Worm (Caenorhabditis elegans) whole organism, late embryonic: ENCODE measurements around the gene mdt-11.
"Not testable (repeated sequence)": the region's sequence is repeated elsewhere in the genome, so short reads cannot be mapped to it uniquely, and the experiment has no call there.

Experiments
- ahr-1 ChIP-seq: sonication (generic microtip); optimal IDR thresholded peaks from 2 replicates; lab custom pipeline; 2016; ENCODE audit warnings: missing genetic modification characterization, missing compliant biosample characterization
- ceh-14 ChIP-seq: sonication (generic microtip); optimal IDR thresholded peaks from 2 replicates; lab custom pipeline; 2016; ENCODE audit warnings: missing genotype, missing genetic modification characterization, missing compliant biosample characterization
- ets-4 ChIP-seq: sonication (generic microtip); optimal IDR thresholded peaks from 2 replicates; lab custom pipeline; 2016; ENCODE audit warnings: missing genetic modification characterization, missing compliant biosample characterization
- fkh-10 ChIP-seq: fragments of 150-350 bp; optimal IDR thresholded peaks from 2 replicates; lab custom pipeline; 2014; ENCODE audit warnings: missing biosample characterization, missing genetic modification reagents, missing genetic modification characterization
- fkh-6 ChIP-seq: sonication (generic microtip); optimal IDR thresholded peaks from 2 replicates; lab custom pipeline; 2016; ENCODE audit warnings: missing genetic modification characterization, missing compliant biosample characterization
- hlh-15 ChIP-seq: sonication (generic microtip); optimal IDR thresholded peaks from 2 replicates; lab custom pipeline; 2016; ENCODE audit warnings: missing genetic modification characterization, missing compliant biosample characterization
- hlh-6 ChIP-seq: sonication (generic microtip); optimal IDR thresholded peaks from 2 replicates; lab custom pipeline; 2016; ENCODE audit warnings: missing genotype, missing genetic modification characterization, missing compliant biosample characterization
- mec-3 ChIP-seq: sonication (generic microtip); optimal IDR thresholded peaks from 2 replicates; lab custom pipeline; 2016; ENCODE audit warnings: borderline replicate concordance, missing genetic modification characterization, missing compliant biosample characterization
- rnt-1 ChIP-seq: sonication (generic microtip); optimal IDR thresholded peaks from 2 replicates; lab custom pipeline; 2016; ENCODE audit warnings: missing genetic modification characterization, missing compliant biosample characterization
- unc-86 ChIP-seq: sonication (generic microtip); optimal IDR thresholded peaks from 2 replicates; lab custom pipeline; 2016; ENCODE audit warnings: missing genetic modification characterization, missing compliant biosample characterization

- TF ChIP-seq fkh-6 (tag; lab: Kevin White, UChicago); ets-4 (tag; lab: Kevin White, UChicago); fkh-10 (GFP tag; lab: Kevin White, UChicago); mec-3; rnt-1; ahr-1; hlh-15 (tag; lab: Kevin White, UChicago); hlh-6 (tag; lab: Kevin White, UChicago); ceh-14; unc-86 (tag; lab: Kevin White, UChicago): not testable (repeated sequence)
Observed at ce11 chrIII:5062406-5062805, 41.4 kb downstream of the mdt-11 start, which contains the start of gene C45G9.4.
